Fruit fly (Drosophila melanogaster): ENCODE data around the gene Rev1.
A peak's percentile ranks its signal among the peaks of the same experiment; 100 is the strongest.

Rev1 gene

dm6 chr3L:690031-690686 is 36.0 kb downstream of the Rev1 start, which contains the start of the genes CG32483 and RabX6 (continued):
- TF ChIP-seq chinmo (GFP tag; IDR thresholded peaks at IDR 0.05; ENCODE audit: partially characterized antibody) = no peak
- TF ChIP-seq CG7271 (tag; optimal IDR thresholded peaks at IDR 0.05) = no peak
- TF ChIP-seq CG14667 (GFP tag; IDR thresholded peaks at IDR 0.05) = no peak
- peak; percentile 90 for TF ChIP-seq Dp (GFP tag; optimal IDR thresholded peaks at IDR 0.05)
- no peak for TF ChIP-seq Optix (GFP tag; IDR thresholded peaks at IDR 0.05)
- no peak for TF ChIP-seq shn (GFP tag; optimal IDR thresholded peaks at IDR 0.05)
- no peak for TF ChIP-seq lov (optimal IDR thresholded peaks at IDR 0.05)
- TF ChIP-seq lov (GFP tag; IDR thresholded peaks at IDR 0.05) = no peak
- TF ChIP-seq slbo (GFP tag; IDR thresholded peaks at IDR 0.05) = no peak
- no peak for TF ChIP-seq BtbVII (GFP tag; optimal IDR thresholded peaks at IDR 0.05)
- no peak for TF ChIP-seq Hmx (GFP tag; optimal IDR thresholded peaks at IDR 0.05)
- no peak for TF ChIP-seq CG5953 (GFP tag; IDR thresholded peaks at IDR 0.05)
- no peak for TF ChIP-seq CG1233 (GFP tag; optimal IDR thresholded peaks at IDR 0.05)
- no peak for TF ChIP-seq sr (GFP tag; IDR thresholded peaks at IDR 0.05)
- TF ChIP-seq Bgb (GFP tag; IDR thresholded peaks at IDR 0.05; ENCODE audit: partially characterized antibody) = 0 out of 2 replicates have a peak, but pooled peaks have one; percentile 22
- TF ChIP-seq CG17328 (GFP tag; IDR thresholded peaks at IDR 0.05) = no peak
- TF ChIP-seq CG32767 (GFP tag; IDR thresholded peaks at IDR 0.05) = no peak
- no peak for TF ChIP-seq sug (tag; optimal IDR thresholded peaks at IDR 0.05)
- peak; percentile 65 for TF ChIP-seq CG13287 (GFP tag; IDR thresholded peaks at IDR 0.05; ENCODE audit: partially characterized antibody)
- TF ChIP-seq Fer3 (tag; optimal IDR thresholded peaks at IDR 0.05) = no peak
- no peak for TF ChIP-seq CG18619 (GFP tag; optimal IDR thresholded peaks at IDR 0.05)
- no peak for TF ChIP-seq Mrtf (GFP tag; IDR thresholded peaks at IDR 0.05)
- TF ChIP-seq ab (GFP tag; optimal IDR thresholded peaks at IDR 0.05) = no peak
- no peak for TF ChIP-seq knrl (GFP tag; IDR thresholded peaks at IDR 0.05; ENCODE audit: partially characterized antibody)
- no peak for TF ChIP-seq CG15269 (tag; optimal IDR thresholded peaks at IDR 0.05)
- TF ChIP-seq Dek (tag; optimal IDR thresholded peaks at IDR 0.05) = no peak
- TF ChIP-seq zen (tag; optimal IDR thresholded peaks at IDR 0.05) = no peak
- peak; percentile 83 for TF ChIP-seq MBD-R2 (GFP tag; IDR thresholded peaks at IDR 0.05)
- TF ChIP-seq CG2199 (GFP tag; IDR thresholded peaks at IDR 0.05) = no peak
- no peak for TF ChIP-seq CG12219 (GFP tag; optimal IDR thresholded peaks at IDR 0.05)
- TF ChIP-seq trem (tag; optimal IDR thresholded peaks at IDR 0.05) = peak; percentile 35
- no peak for TF ChIP-seq CG17829 (tag; optimal IDR thresholded peaks at IDR 0.05)
- TF ChIP-seq CG8944 (GFP tag; optimal IDR thresholded peaks at IDR 0.05) = no peak
- peak; percentile 2 for TF ChIP-seq sqz (GFP tag; optimal IDR thresholded peaks at IDR 0.05)
- no peak for TF ChIP-seq lilli (GFP tag; optimal IDR thresholded peaks at IDR 0.05)
- no peak for TF ChIP-seq CG31441 (GFP tag; IDR thresholded peaks at IDR 0.05)
- peak; percentile 30 for TF ChIP-seq Scr (GFP tag; IDR thresholded peaks at IDR 0.05; ENCODE audit: partially characterized antibody)
- TF ChIP-seq HLH54F (GFP tag; optimal IDR thresholded peaks at IDR 0.05) = no peak
- no peak for TF ChIP-seq ems (GFP tag; optimal IDR thresholded peaks at IDR 0.05)
- no peak for TF ChIP-seq Sox102F (GFP tag; optimal IDR thresholded peaks at IDR 0.05)
- TF ChIP-seq pan (optimal IDR thresholded peaks at IDR 0.05) = no peak
- TF ChIP-seq pan (GFP tag; optimal IDR thresholded peaks at IDR 0.05 in 1 of 2, IDR thresholded peaks at IDR 0.05 in 1 of 2) = no peak
- TF ChIP-seq mam (GFP tag; optimal IDR thresholded peaks at IDR 0.05) = no peak
- TF ChIP-seq CG2116 (GFP tag; optimal IDR thresholded peaks at IDR 0.05) = peak; percentile 73
- TF ChIP-seq Jarid2 (GFP tag; optimal IDR thresholded peaks at IDR 0.05) = no peak
- no peak for TF ChIP-seq Blimp-1 (GFP tag; optimal IDR thresholded peaks at IDR 0.05)
- peak; percentile 3 for TF ChIP-seq HmgZ (tag; optimal IDR thresholded peaks at IDR 0.05)
- TF ChIP-seq amos (GFP tag; IDR thresholded peaks at IDR 0.05; ENCODE audit: partially characterized antibody) = peak; percentile 36; the same call in 1 of the 2 replicates
- no peak for TF ChIP-seq CG8388 (GFP tag; optimal IDR thresholded peaks at IDR 0.05)
- no peak for TF ChIP-seq zfh1 (GFP tag; IDR thresholded peaks at IDR 0.05)
- no peak for TF ChIP-seq peb (GFP tag; IDR thresholded peaks at IDR 0.05)
